Worm (Caenorhabditis elegans) whole organism, L3 larva: ENCODE data around the gene Y57E12B.11.

Experiments
- R02D3.7 ChIP-seq: fragments of 150-350 bp; optimal IDR thresholded peaks from 2 replicates; lab custom pipeline; 2014; ENCODE audit warnings: missing biosample characterization, missing genetic modification characterization
- ZK546.5 ChIP-seq: sonication (generic microtip); optimal IDR thresholded peaks from 2 replicates; lab custom pipeline; 2017; ENCODE audit warnings: missing biosample characterization, missing genetic modification characterization
- aly-2 ChIP-seq: fragments of 150-350 bp; optimal IDR thresholded peaks from 2 replicates; lab custom pipeline; 2014; ENCODE audit warnings: missing biosample characterization, missing genetic modification characterization
- ama-1 ChIP-seq: fragments of 150-350 bp; optimal IDR thresholded peaks from 2 replicates; lab custom pipeline; 2018
- ceh-28 ChIP-seq: fragments of 150-350 bp; optimal IDR thresholded peaks from 2 replicates; lab custom pipeline; 2014; ENCODE audit warnings: missing biosample characterization, missing genetic modification reagents, missing genetic modification characterization
- ceh-9 ChIP-seq: sonication (generic microtip); optimal IDR thresholded peaks from 2 replicates; lab custom pipeline; 2018; ENCODE audit warnings: missing biosample characterization, missing genetic modification characterization
- egl-27 ChIP-seq: sonication (generic microtip); optimal IDR thresholded peaks from 4 replicates; lab custom pipeline; 2017; ENCODE audit warnings: missing biosample characterization, missing genetic modification reagents, missing genetic modification characterization
- egl-5 ChIP-seq: fragments of 150-350 bp; optimal IDR thresholded peaks from 2 replicates; lab custom pipeline; 2017; ENCODE audit warnings: missing biosample characterization, missing genetic modification reagents, missing genetic modification characterization, inconsistent platforms
- elt-1 ChIP-seq: fragments of 150-350 bp; optimal IDR thresholded peaks from 2 replicates; lab custom pipeline; 2014; ENCODE audit warnings: missing biosample characterization, missing genetic modification characterization
- fkh-10 ChIP-seq: sonication (generic microtip); optimal IDR thresholded peaks from 2 replicates; lab custom pipeline; 2017; ENCODE audit warnings: missing biosample characterization, missing genetic modification reagents, missing genetic modification characterization
- fkh-2 ChIP-seq: fragments of 150-350 bp; optimal IDR thresholded peaks from 2 replicates; lab custom pipeline; 2014; ENCODE audit warnings: missing biosample characterization, missing genetic modification reagents, missing genetic modification characterization
- hmg-11 ChIP-seq: sonication (generic microtip); optimal IDR thresholded peaks from 2 replicates; lab custom pipeline; 2016; ENCODE audit warnings: missing genetic modification characterization, missing compliant biosample characterization
- lin-15B ChIP-seq: fragments of 150-350 bp; optimal IDR thresholded peaks from 2 replicates; lab custom pipeline; 2014; ENCODE audit warnings: missing biosample characterization, missing genetic modification characterization
- lin-39 ChIP-seq: fragments of 150-350 bp; optimal IDR thresholded peaks from 2 replicates; lab custom pipeline; 2018; ENCODE audit warnings: missing biosample characterization, missing genetic modification reagents, missing genetic modification characterization
- lsy-12 ChIP-seq: sonication (generic microtip); optimal IDR thresholded peaks from 2 replicates; lab custom pipeline; 2016; ENCODE audit warnings: mild to moderate bottlenecking, missing genetic modification characterization, missing compliant biosample characterization
- mdl-1 ChIP-seq: fragments of 150-350 bp; optimal IDR thresholded peaks from 2 replicates; lab custom pipeline; 2014; ENCODE audit warnings: missing biosample characterization, missing genetic modification characterization
- mml-1 ChIP-seq: fragments of 150-350 bp; sonication (generic microtip); optimal IDR thresholded peaks from 3 replicates; lab custom pipeline; 2014; ENCODE audit warnings: missing biosample characterization, missing genetic modification characterization
- nhr-11 ChIP-seq: fragments of 150-350 bp; optimal IDR thresholded peaks from 2 replicates; lab custom pipeline; 2014; ENCODE audit warnings: missing biosample characterization, missing genetic modification characterization
- nhr-12 ChIP-seq: fragments of 150-350 bp; optimal IDR thresholded peaks from 2 replicates; lab custom pipeline; 2014; ENCODE audit warnings: missing biosample characterization, missing genetic modification characterization
- nhr-23 ChIP-seq: fragments of 150-350 bp; optimal IDR thresholded peaks from 2 replicates; lab custom pipeline; 2014; ENCODE audit warnings: missing biosample characterization, missing genetic modification reagents, missing genetic modification characterization
- nhr-237 ChIP-seq: fragments of 150-350 bp; optimal IDR thresholded peaks from 2 replicates; lab custom pipeline; 2014; ENCODE audit warnings: missing biosample characterization, missing genetic modification characterization
- nhr-25 ChIP-seq: sonication (generic microtip); optimal IDR thresholded peaks from 2 replicates; lab custom pipeline; 2017; ENCODE audit warnings: missing biosample characterization, missing genetic modification characterization
- nhr-28 ChIP-seq: fragments of 150-350 bp; optimal IDR thresholded peaks from 2 replicates; lab custom pipeline; 2014; ENCODE audit warnings: missing biosample characterization, missing genetic modification characterization
- nhr-43 ChIP-seq: sonication (generic microtip); optimal IDR thresholded peaks from 2 replicates; lab custom pipeline; 2016; ENCODE audit warnings: mild to moderate bottlenecking, missing genetic modification characterization, missing compliant biosample characterization; ENCODE audit not compliant: poor library complexity, severe bottlenecking
- nhr-67 ChIP-seq: fragments of 150-350 bp; optimal IDR thresholded peaks from 2 replicates; lab custom pipeline; 2014; ENCODE audit warnings: missing biosample characterization, missing genetic modification characterization
- nhr-76 ChIP-seq: fragments of 150-350 bp; sonication (generic microtip); optimal IDR thresholded peaks from 5 replicates; lab custom pipeline; 2014; ENCODE audit warnings: missing biosample characterization, missing genetic modification characterization
- nhr-77 ChIP-seq: fragments of 150-350 bp; optimal IDR thresholded peaks from 2 replicates; lab custom pipeline; 2014; ENCODE audit warnings: missing biosample characterization, missing genetic modification characterization
- pha-4 ChIP-seq: fragments of 150-350 bp; optimal IDR thresholded peaks from 2 replicates; lab custom pipeline; 2014; ENCODE audit warnings: missing biosample characterization, missing genetic modification reagents, missing genetic modification characterization
- pqm-1 ChIP-seq: fragments of 150-350 bp; optimal IDR thresholded peaks from 2 replicates; lab custom pipeline; 2017; ENCODE audit warnings: missing biosample characterization, missing genetic modification characterization, inconsistent platforms
- skn-1 ChIP-seq: fragments of 150-350 bp; optimal IDR thresholded peaks from 2 replicates; lab custom pipeline; 2014; ENCODE audit warnings: missing biosample characterization, missing genetic modification characterization
- snpc-4 ChIP-seq: fragments of 150-350 bp; optimal IDR thresholded peaks from 2 replicates; lab custom pipeline; 2014; ENCODE audit warnings: missing biosample characterization, missing genetic modification characterization
- tbx-2 ChIP-seq: sonication (generic microtip); optimal IDR thresholded peaks from 2 replicates; lab custom pipeline; 2016; ENCODE audit warnings: mild to moderate bottlenecking, missing genetic modification characterization, missing compliant biosample characterization
- unc-39 ChIP-seq: sonication (generic microtip); optimal IDR thresholded peaks from 4 replicates; lab custom pipeline; 2017; ENCODE audit warnings: missing biosample characterization, missing genetic modification characterization
- unc-62 ChIP-seq: fragments of 150-350 bp; sonication (generic microtip); optimal IDR thresholded peaks from 4 replicates; lab custom pipeline; 2014; ENCODE audit warnings: missing biosample characterization, missing genetic modification reagents, missing genetic modification characterization
- ztf-11 ChIP-seq: fragments of 150-350 bp; optimal IDR thresholded peaks from 2 replicates; lab custom pipeline; 2014; ENCODE audit warnings: missing biosample characterization, missing genetic modification characterization

Gene Y57E12B.11

ce11 chrV:6919251-6919650, 30.4 kb downstream of the Y57E12B.11 start:
- TF ChIP-seq ZK546.5 (tag; lab: Kevin White, UChicago) (no peak), nhr-67 (no peak), lsy-12 (no peak), pqm-1 (tag; lab: Kevin White, UChicago) (no peak), aly-2 (no peak), nhr-28 (tag; lab: Kevin White, UChicago) (no peak), fkh-10 (no peak), nhr-76 (tag; lab: Kevin White, UChicago) (no peak), nhr-11 (tag; lab: Kevin White, UChicago) (no peak), snpc-4 (no peak), hmg-11 (tag; lab: Kevin White, UChicago) (no peak), nhr-25 (no peak), skn-1 (tag; lab: Kevin White, UChicago) (no peak)

DNA sequence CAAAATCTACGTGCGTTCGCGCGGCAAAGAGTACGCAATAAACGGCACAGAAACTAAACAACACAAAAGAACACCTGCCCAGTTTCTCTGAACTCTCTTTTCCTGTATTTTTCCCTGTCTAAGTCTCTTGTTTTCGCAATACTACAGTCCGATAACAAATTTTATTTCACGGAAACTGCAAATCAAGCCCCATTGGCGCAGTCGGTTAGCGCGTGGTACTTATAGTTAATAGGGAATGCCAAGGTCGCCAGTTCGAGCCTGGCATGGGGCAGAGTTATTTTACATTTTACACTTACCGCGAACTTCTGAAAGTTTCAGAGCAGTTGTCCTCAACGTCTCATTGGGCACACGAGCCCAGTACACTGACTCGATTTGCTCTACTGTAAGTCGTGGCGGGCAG, 32.4 kb downstream of the Y57E12B.11 start:
- TF ChIP-seq ZK546.5 (tag; lab: Kevin White, UChicago) (no peak), mml-1 (tag; lab: Kevin White, UChicago) (no peak), nhr-237 (tag; lab: Kevin White, UChicago) (no peak), ama-1 (no peak), nhr-11 (tag; lab: Kevin White, UChicago) (no peak), nhr-67 (no peak), elt-1 (tag; lab: Kevin White, UChicago) (no peak), nhr-77 (tag; lab: Kevin White, UChicago) (no peak), mdl-1 (no peak), unc-62 (GFP tag; lab: Kevin White, UChicago) (no peak)

- TF ChIP-seq fkh-2 (tag; lab: Kevin White, UChicago) (no peak), hmg-11 (tag; lab: Kevin White, UChicago) (no peak), pha-4 (tag; lab: Kevin White, UChicago) (no peak), nhr-43 (tag; lab: Kevin White, UChicago) (no peak), tbx-2 (tag; lab: Kevin White, UChicago) (no peak), mdl-1 (no peak), nhr-12 (no peak), elt-1 (tag; lab: Kevin White, UChicago) (no peak), egl-5 (tag; lab: Kevin White, UChicago) (no peak), nhr-77 (tag; lab: Kevin White, UChicago) (no peak), ceh-28 (tag; lab: Kevin White, UChicago) (no peak), snpc-4 (no peak), nhr-76 (tag; lab: Kevin White, UChicago) (no peak), R02D3.7 (tag; lab: Kevin White, UChicago) (no peak), aly-2 (no peak), nhr-23 (tag; lab: Kevin White, UChicago) (no peak), ztf-11 (tag; lab: Kevin White, UChicago) (no peak), ZK546.5 (tag; lab: Kevin White, UChicago) (no peak), ceh-9 (no peak)
These were observed 43.2 kb downstream of the Y57E12B.11 start for ce11 chrV:6906435-6906834.

DNA sequence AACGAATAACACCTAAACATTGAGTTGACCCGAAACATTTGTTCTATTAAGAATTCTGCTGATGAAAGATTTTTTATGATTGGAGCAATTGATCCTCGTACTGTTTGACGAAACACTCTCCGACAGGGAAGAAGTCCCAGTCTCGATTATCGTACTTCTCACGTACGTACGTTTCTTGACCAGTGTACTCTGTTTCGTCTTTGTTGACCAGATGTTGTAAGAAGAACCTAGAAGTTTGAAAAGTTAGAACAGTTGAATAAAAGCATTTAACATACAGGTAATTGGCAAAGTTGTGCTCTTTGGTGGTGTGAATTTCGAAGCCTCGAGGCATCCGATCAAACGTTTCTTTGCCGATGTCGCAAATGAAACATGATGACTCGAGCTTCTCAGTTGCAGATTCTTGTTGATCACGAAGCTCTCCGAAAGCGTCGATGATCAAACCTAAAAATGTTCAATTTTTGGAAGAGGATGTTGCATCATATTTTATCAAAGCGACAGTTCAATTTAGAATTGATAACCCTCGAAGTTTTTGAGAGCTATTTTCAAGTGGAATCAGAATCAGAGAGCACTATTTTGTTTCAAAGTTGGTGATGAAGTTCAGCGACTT, 47.6 kb downstream of the Y57E12B.11 start:
- TF ChIP-seq hmg-11 (tag; lab: Kevin White, UChicago) (no peak), ZK546.5 (tag; lab: Kevin White, UChicago) (no peak), lin-39 (no peak), egl-27 (tag; lab: Kevin White, UChicago) (no peak), lsy-12 (no peak), ceh-28 (tag; lab: Kevin White, UChicago) (no peak), unc-39 (tag; lab: Kevin White, UChicago) (no peak), unc-62 (GFP tag; lab: Kevin White, UChicago) (no peak), nhr-77 (tag; lab: Kevin White, UChicago) (no peak), nhr-25 (no peak), tbx-2 (tag; lab: Kevin White, UChicago) (no peak), nhr-43 (tag; lab: Kevin White, UChicago) (no peak), nhr-28 (tag; lab: Kevin White, UChicago) (no peak), lin-15B (no peak), mdl-1 (no peak)
